Worm (Caenorhabditis elegans) whole organism, L3 larva: ENCODE measurements around the gene F42G2.2.

Experiments used
- R02D3.7 ChIP-seq: fragments of 150-350 bp; optimal IDR thresholded peaks from 2 replicates; lab custom pipeline; 2014; ENCODE audit warnings: missing biosample characterization, missing genetic modification characterization
- ZK546.5 ChIP-seq: sonication (generic microtip); optimal IDR thresholded peaks from 2 replicates; lab custom pipeline; 2017; ENCODE audit warnings: missing biosample characterization, missing genetic modification characterization
- aly-2 ChIP-seq: fragments of 150-350 bp; optimal IDR thresholded peaks from 2 replicates; lab custom pipeline; 2014; ENCODE audit warnings: missing biosample characterization, missing genetic modification characterization
- ama-1 ChIP-seq: fragments of 150-350 bp; optimal IDR thresholded peaks from 2 replicates; lab custom pipeline; 2018
- ceh-28 ChIP-seq: fragments of 150-350 bp; optimal IDR thresholded peaks from 2 replicates; lab custom pipeline; 2014; ENCODE audit warnings: missing biosample characterization, missing genetic modification reagents, missing genetic modification characterization
- ceh-82 ChIP-seq: fragments of 150-350 bp; optimal IDR thresholded peaks from 2 replicates; lab custom pipeline; 2014; ENCODE audit warnings: missing biosample characterization, missing genetic modification characterization
- daf-12 ChIP-seq: fragments of 150-350 bp; optimal IDR thresholded peaks from 2 replicates; lab custom pipeline; 2014; ENCODE audit warnings: missing biosample characterization, missing genetic modification reagents, missing genetic modification characterization
- egl-27 ChIP-seq: sonication (generic microtip); optimal IDR thresholded peaks from 4 replicates; lab custom pipeline; 2017; ENCODE audit warnings: missing biosample characterization, missing genetic modification reagents, missing genetic modification characterization
- egl-5 ChIP-seq: fragments of 150-350 bp; optimal IDR thresholded peaks from 2 replicates; lab custom pipeline; 2017; ENCODE audit warnings: missing biosample characterization, missing genetic modification reagents, missing genetic modification characterization, inconsistent platforms
- elt-1 ChIP-seq: fragments of 150-350 bp; optimal IDR thresholded peaks from 2 replicates; lab custom pipeline; 2014; ENCODE audit warnings: missing biosample characterization, missing genetic modification characterization
- elt-2 ChIP-seq: sonication (generic microtip); optimal IDR thresholded peaks from 2 replicates; lab custom pipeline; 2016; ENCODE audit warnings: missing genetic modification reagents, mild to moderate bottlenecking, missing genetic modification characterization, missing compliant biosample characterization
- elt-3 ChIP-seq, 3 experiments: fragments of 150-350 bp in 1 of 3; sonication (generic microtip) in 2 of 3; optimal IDR thresholded peaks; 2 replicates in 2 of 3; 4 replicates in 1 of 3; lab custom pipeline; 2014 to 2017; ENCODE audit warnings: missing biosample characterization in 3 of 3, missing genetic modification characterization in 3 of 3
- eor-1 ChIP-seq, 2 experiments: fragments of 150-350 bp; optimal IDR thresholded peaks; 2 replicates each; lab custom pipeline; 2014 to 2018; ENCODE audit warnings: missing biosample characterization in 2 of 2, missing genetic modification characterization in 2 of 2
- fkh-10 ChIP-seq: sonication (generic microtip); optimal IDR thresholded peaks from 2 replicates; lab custom pipeline; 2017; ENCODE audit warnings: missing biosample characterization, missing genetic modification reagents, missing genetic modification characterization
- fkh-2 ChIP-seq: fragments of 150-350 bp; optimal IDR thresholded peaks from 2 replicates; lab custom pipeline; 2014; ENCODE audit warnings: missing biosample characterization, missing genetic modification reagents, missing genetic modification characterization
- fos-1 ChIP-seq: fragments of 150-350 bp; optimal IDR thresholded peaks from 2 replicates; lab custom pipeline; 2014; ENCODE audit warnings: missing biosample characterization, missing genetic modification characterization
- hmg-11 ChIP-seq: sonication (generic microtip); optimal IDR thresholded peaks from 2 replicates; lab custom pipeline; 2016; ENCODE audit warnings: missing genetic modification characterization, missing compliant biosample characterization
- jun-1 ChIP-seq: fragments of 150-350 bp; optimal IDR thresholded peaks from 2 replicates; lab custom pipeline; 2014; ENCODE audit warnings: missing biosample characterization, missing genetic modification reagents, missing genetic modification characterization
- lin-15B ChIP-seq: fragments of 150-350 bp; optimal IDR thresholded peaks from 2 replicates; lab custom pipeline; 2014; ENCODE audit warnings: missing biosample characterization, missing genetic modification characterization
- lin-39 ChIP-seq: fragments of 150-350 bp; optimal IDR thresholded peaks from 2 replicates; lab custom pipeline; 2018; ENCODE audit warnings: missing biosample characterization, missing genetic modification reagents, missing genetic modification characterization
- lsy-12 ChIP-seq: sonication (generic microtip); optimal IDR thresholded peaks from 2 replicates; lab custom pipeline; 2016; ENCODE audit warnings: mild to moderate bottlenecking, missing genetic modification characterization, missing compliant biosample characterization
- mdl-1 ChIP-seq: fragments of 150-350 bp; optimal IDR thresholded peaks from 2 replicates; lab custom pipeline; 2014; ENCODE audit warnings: missing biosample characterization, missing genetic modification characterization
- mml-1 ChIP-seq: fragments of 150-350 bp; sonication (generic microtip); optimal IDR thresholded peaks from 3 replicates; lab custom pipeline; 2014; ENCODE audit warnings: missing biosample characterization, missing genetic modification characterization
- nhr-11 ChIP-seq: fragments of 150-350 bp; optimal IDR thresholded peaks from 2 replicates; lab custom pipeline; 2014; ENCODE audit warnings: missing biosample characterization, missing genetic modification characterization
- nhr-12 ChIP-seq: fragments of 150-350 bp; optimal IDR thresholded peaks from 2 replicates; lab custom pipeline; 2014; ENCODE audit warnings: missing biosample characterization, missing genetic modification characterization
- nhr-23 ChIP-seq: fragments of 150-350 bp; optimal IDR thresholded peaks from 2 replicates; lab custom pipeline; 2014; ENCODE audit warnings: missing biosample characterization, missing genetic modification reagents, missing genetic modification characterization
- nhr-237 ChIP-seq: fragments of 150-350 bp; optimal IDR thresholded peaks from 2 replicates; lab custom pipeline; 2014; ENCODE audit warnings: missing biosample characterization, missing genetic modification characterization
- nhr-25 ChIP-seq: sonication (generic microtip); optimal IDR thresholded peaks from 2 replicates; lab custom pipeline; 2017; ENCODE audit warnings: missing biosample characterization, missing genetic modification characterization
- nhr-28 ChIP-seq: fragments of 150-350 bp; optimal IDR thresholded peaks from 2 replicates; lab custom pipeline; 2014; ENCODE audit warnings: missing biosample characterization, missing genetic modification characterization
- nhr-43 ChIP-seq: sonication (generic microtip); optimal IDR thresholded peaks from 2 replicates; lab custom pipeline; 2016; ENCODE audit warnings: mild to moderate bottlenecking, missing genetic modification characterization, missing compliant biosample characterization; ENCODE audit not compliant: poor library complexity, severe bottlenecking
- nhr-76 ChIP-seq: fragments of 150-350 bp; sonication (generic microtip); optimal IDR thresholded peaks from 5 replicates; lab custom pipeline; 2014; ENCODE audit warnings: missing biosample characterization, missing genetic modification characterization
- nhr-77 ChIP-seq: fragments of 150-350 bp; optimal IDR thresholded peaks from 2 replicates; lab custom pipeline; 2014; ENCODE audit warnings: missing biosample characterization, missing genetic modification characterization
- pha-4 ChIP-seq: fragments of 150-350 bp; optimal IDR thresholded peaks from 2 replicates; lab custom pipeline; 2014; ENCODE audit warnings: missing biosample characterization, missing genetic modification reagents, missing genetic modification characterization
- pqm-1 ChIP-seq: fragments of 150-350 bp; optimal IDR thresholded peaks from 2 replicates; lab custom pipeline; 2017; ENCODE audit warnings: missing biosample characterization, missing genetic modification characterization, inconsistent platforms
- sea-2 ChIP-seq: fragments of 150-350 bp; sonication (generic microtip); optimal IDR thresholded peaks from 4 replicates; lab custom pipeline; 2014; ENCODE audit warnings: missing biosample characterization, missing genetic modification reagents, missing genetic modification characterization
- skn-1 ChIP-seq: fragments of 150-350 bp; optimal IDR thresholded peaks from 2 replicates; lab custom pipeline; 2014; ENCODE audit warnings: missing biosample characterization, missing genetic modification characterization
- snpc-4 ChIP-seq: fragments of 150-350 bp; optimal IDR thresholded peaks from 2 replicates; lab custom pipeline; 2014; ENCODE audit warnings: missing biosample characterization, missing genetic modification characterization
- tbx-2 ChIP-seq: sonication (generic microtip); optimal IDR thresholded peaks from 2 replicates; lab custom pipeline; 2016; ENCODE audit warnings: mild to moderate bottlenecking, missing genetic modification characterization, missing compliant biosample characterization
- unc-39 ChIP-seq: sonication (generic microtip); optimal IDR thresholded peaks from 4 replicates; lab custom pipeline; 2017; ENCODE audit warnings: missing biosample characterization, missing genetic modification characterization
- unc-62 ChIP-seq: fragments of 150-350 bp; sonication (generic microtip); optimal IDR thresholded peaks from 4 replicates; lab custom pipeline; 2014; ENCODE audit warnings: missing biosample characterization, missing genetic modification reagents, missing genetic modification characterization
- ztf-11 ChIP-seq: fragments of 150-350 bp; optimal IDR thresholded peaks from 2 replicates; lab custom pipeline; 2014; ENCODE audit warnings: missing biosample characterization, missing genetic modification characterization
- ztf-4 ChIP-seq: fragments of 150-350 bp; optimal IDR thresholded peaks from 2 replicates; lab custom pipeline; 2014; ENCODE audit warnings: missing biosample characterization, missing genetic modification characterization

Gene F42G2.2

ce11 chrII:2412649-2413048 lies 9.4 kb upstream of the F42G2.2 start, which contains the start of gene fbxa-182:
fbxa-182 (minus strand) TSS chrII:2412749.
- TF ChIP-seq elt-2 (tag; lab: Kevin White, UChicago), result peak; percentile 54
- TF ChIP-seq pha-4 (tag; lab: Kevin White, UChicago), result peak; percentile 8
- TF ChIP-seq elt-1 (tag; lab: Kevin White, UChicago), result no peak
- peak; percentile 37 for TF ChIP-seq pqm-1 (tag; lab: Kevin White, UChicago)

DNA sequence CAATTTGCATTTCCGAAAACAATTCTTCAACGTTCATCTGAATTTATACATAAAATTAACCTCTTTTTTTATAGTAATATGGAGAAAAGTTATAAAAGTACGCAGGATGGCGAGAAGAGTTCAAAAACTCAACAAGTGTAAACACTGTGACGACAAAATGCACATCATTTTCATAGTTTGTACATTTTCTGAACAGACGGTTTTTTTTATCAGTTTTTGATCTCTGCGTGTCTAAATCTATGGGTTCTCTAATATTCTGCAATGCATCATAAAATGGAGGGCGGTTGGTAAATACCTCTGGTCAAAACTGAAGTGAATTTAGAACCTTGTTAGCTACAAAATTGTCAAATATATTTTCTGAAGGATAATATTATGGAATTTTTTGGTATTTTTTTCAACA lies 6.6 kb upstream of the F42G2.2 start, which contains the start of gene fbxa-4:
Gene fbxa-4, minus strand, starts transcription at position 93 of the 400 bp plus-strand sequence.
- TF ChIP-seq nhr-77 (tag; lab: Kevin White, UChicago), result no peak
- no peak for TF ChIP-seq daf-12 (tag; lab: Kevin White, UChicago)
- no peak for TF ChIP-seq fkh-2 (tag; lab: Kevin White, UChicago)
- TF ChIP-seq lsy-12 (tag; lab: Kevin White, UChicago), result no peak
- TF ChIP-seq mdl-1, result no peak
- no peak for TF ChIP-seq ZK546.5 (tag; lab: Kevin White, UChicago)
- TF ChIP-seq nhr-43 (tag; lab: Kevin White, UChicago), result no peak
- TF ChIP-seq pha-4 (tag; lab: Kevin White, UChicago), result peak; percentile 72
- no peak for TF ChIP-seq nhr-25 (tag; lab: Kevin White, UChicago)
- TF ChIP-seq snpc-4, result no peak
- TF ChIP-seq egl-27 (tag; lab: Kevin White, UChicago), result no peak
- TF ChIP-seq nhr-76, result no peak
- TF ChIP-seq tbx-2 (tag; lab: Kevin White, UChicago), result no peak
- TF ChIP-seq jun-1 (tag; lab: Kevin White, UChicago), result peak; percentile 16
- TF ChIP-seq ama-1, result no peak
- TF ChIP-seq egl-5, result no peak
- TF ChIP-seq elt-2 (tag; lab: Kevin White, UChicago), result peak; percentile 76
- TF ChIP-seq hmg-11 (tag; lab: Kevin White, UChicago), result no peak
- TF ChIP-seq ceh-28 (tag; lab: Kevin White, UChicago), result no peak
- no peak for TF ChIP-seq skn-1 (tag; lab: Kevin White, UChicago)
- TF ChIP-seq aly-2 (tag; lab: Kevin White, UChicago), result no peak
- TF ChIP-seq lin-39 (tag; lab: Kevin White, UChicago), result no peak
- TF ChIP-seq nhr-12 (tag; lab: Kevin White, UChicago), result no peak
- no peak for TF ChIP-seq nhr-11 (tag; lab: Kevin White, UChicago)
- peak; percentile 70 for TF ChIP-seq pqm-1 (tag; lab: Kevin White, UChicago)
- no peak for TF ChIP-seq nhr-237 (tag; lab: Kevin White, UChicago)
- TF ChIP-seq nhr-23 (tag; lab: Kevin White, UChicago), result no peak
- no peak for TF ChIP-seq sea-2 (GFP tag; lab: Kevin White, UChicago)
- no peak for TF ChIP-seq R02D3.7 (tag; lab: Kevin White, UChicago)
- no peak for TF ChIP-seq ztf-11 (tag; lab: Kevin White, UChicago)
- no peak for TF ChIP-seq elt-3 (tag; optimal IDR thresholded peaks at IDR 0.05; lab: Kevin White, UChicago)
- TF ChIP-seq eor-1 (tag; optimal IDR thresholded peaks at IDR 0.05; lab: Kevin White, UChicago), result no peak
- TF ChIP-seq unc-62, result no peak
- TF ChIP-seq unc-39 (tag; lab: Kevin White, UChicago), result no peak

ce11 chrII:2417889-2418288 lies 4.1 kb upstream of the F42G2.2 start, which contains the start of the genes F42G2.5 and F42G2.7:
F42G2.5 (minus strand) TSS chrII:2417989.
F42G2.7 (plus strand) TSS chrII:2418158.
- TF ChIP-seq R02D3.7 (tag; lab: Kevin White, UChicago), result no peak
- TF ChIP-seq nhr-28 (tag; lab: Kevin White, UChicago), result no peak
- no peak for TF ChIP-seq snpc-4
- TF ChIP-seq pqm-1 (tag; lab: Kevin White, UChicago), result no peak
- TF ChIP-seq elt-2 (tag; lab: Kevin White, UChicago), result peak; percentile 44
- TF ChIP-seq lin-39 (tag; lab: Kevin White, UChicago), result no peak
- TF ChIP-seq aly-2 (tag; lab: Kevin White, UChicago), result no peak
- TF ChIP-seq ceh-82 (tag; lab: Kevin White, UChicago), result no peak

DNA sequence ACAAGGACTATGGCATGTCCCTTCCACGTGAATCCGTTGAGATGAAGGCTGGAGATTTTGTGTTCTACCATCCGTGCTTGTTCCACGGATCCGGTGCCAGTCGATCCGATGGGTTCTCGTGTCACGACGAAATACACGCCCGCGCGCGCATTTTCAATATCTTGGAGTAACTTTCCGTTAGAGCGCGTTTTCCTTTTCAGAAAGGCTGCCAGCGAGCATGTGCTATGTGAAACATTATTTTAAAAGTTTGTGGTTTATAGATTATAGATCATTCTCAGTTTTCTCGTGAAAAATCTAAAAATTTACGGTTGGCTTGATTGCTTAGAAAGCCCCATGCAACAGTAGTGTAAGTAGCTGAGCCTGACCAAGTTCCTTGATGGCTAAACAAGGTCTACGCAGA lies 3.2 kb upstream of the F42G2.2 start, which contains the start of gene fbxc-20:
Gene fbxc-20, plus strand, starts transcription at position 301 of the 400 bp plus-strand sequence.
- TF ChIP-seq egl-5 (no peak), ztf-11 (tag; lab: Kevin White, UChicago) (no peak), ceh-28 (tag; lab: Kevin White, UChicago) (no peak), unc-62 (no peak), lsy-12 (tag; lab: Kevin White, UChicago) (no peak), skn-1 (tag; lab: Kevin White, UChicago) (no peak), mml-1 (no peak), lin-15B (tag; lab: Kevin White, UChicago) (no peak), fkh-10 (GFP tag; lab: Kevin White, UChicago) (no peak), fos-1 (tag; lab: Kevin White, UChicago) (no peak), jun-1 (tag; lab: Kevin White, UChicago) (no peak), ztf-4 (tag; lab: Kevin White, UChicago) (no peak), eor-1 (tag; optimal IDR thresholded peaks at IDR 0.05; lab: Kevin White, UChicago) (no peak), nhr-237 (tag; lab: Kevin White, UChicago) (no peak)
